Fruit fly (Drosophila melanogaster): ENCODE data around the gene GckIII.

The GckIII gene

dm6 chr3R:17061736-17062371 is 23.5 kb upstream of the GckIII start:
- TF ChIP-seq Dif (GFP tag; optimal IDR thresholded peaks at IDR 0.05; ENCODE audit: partially characterized antibody) (peak; percentile 56), usp (GFP tag; optimal IDR thresholded peaks at IDR 0.05) (no peak), Hr83 (GFP tag; optimal IDR thresholded peaks at IDR 0.05; ENCODE audit: poor library complexity, severe bottlenecking) (peak; percentile 38), Jra (GFP tag; optimal IDR thresholded peaks at IDR 0.05) (no peak), dl (GFP tag; optimal IDR thresholded peaks at IDR 0.05; ENCODE audit: insufficient read depth in 1 of 2, partially characterized antibody in 2 of 2) (peak in 1 of 2 experiments; percentile 9), lola (GFP tag; optimal IDR thresholded peaks at IDR 0.05) (no peak), CG9705 (GFP tag; optimal IDR thresholded peaks at IDR 0.05) (no peak), psq (GFP tag; optimal IDR thresholded peaks at IDR 0.05) (peak; percentile 7), HLH106 (tag; optimal IDR thresholded peaks at IDR 0.05) (peak; percentile 2), Vsx2 (GFP tag; optimal IDR thresholded peaks at IDR 0.05; ENCODE audit: partially characterized antibody) (peak; percentile 29), brk (GFP tag; optimal IDR thresholded peaks at IDR 0.05) (peak; percentile 79), fru (GFP tag; optimal IDR thresholded peaks at IDR 0.05) (peak; percentile 32), Rel (GFP tag; optimal IDR thresholded peaks at IDR 0.05) (peak; percentile 61), Rel (tag; optimal IDR thresholded peaks at IDR 0.05) (no peak), Hnf4 (GFP tag; optimal IDR thresholded peaks at IDR 0.05) (no peak), rgr (GFP tag; optimal IDR thresholded peaks at IDR 0.05) (no peak)

- TF ChIP-seq Dif (GFP tag; optimal IDR thresholded peaks at IDR 0.05; ENCODE audit: partially characterized antibody) (peak; percentile 27), GATAd (GFP tag; optimal IDR thresholded peaks at IDR 0.05) (no peak), fru (GFP tag; optimal IDR thresholded peaks at IDR 0.05) (no peak), tai (GFP tag; optimal IDR thresholded peaks at IDR 0.05) (no peak), Sp1 (GFP tag; optimal IDR thresholded peaks at IDR 0.05) (no peak)
Measured at dm6 chr3R:17062705-17063104, 22.6 kb upstream of the GckIII start.

dm6 chr3R:17063763-17064162 is 21.6 kb upstream of the GckIII start:
- no peak for TF ChIP-seq Hnf4 (GFP tag; optimal IDR thresholded peaks at IDR 0.05)
- no peak for TF ChIP-seq fru (GFP tag; optimal IDR thresholded peaks at IDR 0.05)
- no peak for TF ChIP-seq Abd-B (GFP tag; optimal IDR thresholded peaks at IDR 0.05)
- no peak for TF ChIP-seq woc (GFP tag; optimal IDR thresholded peaks at IDR 0.05)
- no peak for TF ChIP-seq Myc (optimal IDR thresholded peaks at IDR 0.05)
- TF ChIP-seq tai (GFP tag; optimal IDR thresholded peaks at IDR 0.05): no peak
- TF ChIP-seq Hr78 (GFP tag; optimal IDR thresholded peaks at IDR 0.05): no peak
- TF ChIP-seq Mio (GFP tag; optimal IDR thresholded peaks at IDR 0.05): no peak
- no peak for TF ChIP-seq Dfd (GFP tag; optimal IDR thresholded peaks at IDR 0.05)
- TF ChIP-seq dl (GFP tag; optimal IDR thresholded peaks at IDR 0.05; ENCODE audit: insufficient read depth in 1 of 2, partially characterized antibody in 2 of 2): no peak
- no peak for TF ChIP-seq HLH106 (tag; optimal IDR thresholded peaks at IDR 0.05)
- no peak for TF ChIP-seq h (GFP tag; optimal IDR thresholded peaks at IDR 0.05)
- no peak for TF ChIP-seq ey (GFP tag; optimal IDR thresholded peaks at IDR 0.05)
- no peak for TF ChIP-seq Sp1 (GFP tag; optimal IDR thresholded peaks at IDR 0.05)
- no peak for TF ChIP-seq dsf (GFP tag; optimal IDR thresholded peaks at IDR 0.05; ENCODE audit: borderline replicate concordance)
- TF ChIP-seq usp (GFP tag; optimal IDR thresholded peaks at IDR 0.05): no peak
- TF ChIP-seq psq (GFP tag; optimal IDR thresholded peaks at IDR 0.05): no peak
- no peak for TF ChIP-seq Vsx2 (GFP tag; optimal IDR thresholded peaks at IDR 0.05; ENCODE audit: partially characterized antibody)

- TF ChIP-seq lola (GFP tag; optimal IDR thresholded peaks at IDR 0.05): no peak
- TF ChIP-seq ey (GFP tag; optimal IDR thresholded peaks at IDR 0.05): peak; percentile 98
- peak; percentile 90 for TF ChIP-seq Dif (GFP tag; optimal IDR thresholded peaks at IDR 0.05; ENCODE audit: partially characterized antibody)
- TF ChIP-seq jim (GFP tag; optimal IDR thresholded peaks at IDR 0.05): peak; percentile 14
- TF ChIP-seq tai (GFP tag; optimal IDR thresholded peaks at IDR 0.05): peak; percentile 82
- peak; percentile 94 for TF ChIP-seq sage (GFP tag; optimal IDR thresholded peaks at IDR 0.05)
- peak; percentile 95 for TF ChIP-seq rgr (GFP tag; optimal IDR thresholded peaks at IDR 0.05)
- TF ChIP-seq OdsH (GFP tag; optimal IDR thresholded peaks at IDR 0.05): peak; percentile 97
- TF ChIP-seq woc (GFP tag; optimal IDR thresholded peaks at IDR 0.05): peak; percentile 97
- peak; percentile 98 for TF ChIP-seq fru (GFP tag; optimal IDR thresholded peaks at IDR 0.05)
- no peak for TF ChIP-seq N (GFP tag; optimal IDR thresholded peaks at IDR 0.05)
- peak; percentile 92 for TF ChIP-seq Rel (GFP tag; optimal IDR thresholded peaks at IDR 0.05)
- TF ChIP-seq Rel (tag; optimal IDR thresholded peaks at IDR 0.05): peak; percentile 71
- TF ChIP-seq usp (GFP tag; optimal IDR thresholded peaks at IDR 0.05): no peak
- TF ChIP-seq foxo (GFP tag; optimal IDR thresholded peaks at IDR 0.05): peak; percentile 89 to 97
- peak; percentile 86 for TF ChIP-seq CG32264 (GFP tag; optimal IDR thresholded peaks at IDR 0.05)
- TF ChIP-seq Myc (optimal IDR thresholded peaks at IDR 0.05): no peak
- peak; percentile 96 for TF ChIP-seq brk (GFP tag; optimal IDR thresholded peaks at IDR 0.05)
- peak; percentile 73 for TF ChIP-seq dsf (GFP tag; optimal IDR thresholded peaks at IDR 0.05; ENCODE audit: borderline replicate concordance)
- peak; percentile 62 for TF ChIP-seq Vsx2 (GFP tag; optimal IDR thresholded peaks at IDR 0.05; ENCODE audit: partially characterized antibody)
- TF ChIP-seq HLH106 (tag; optimal IDR thresholded peaks at IDR 0.05): peak; percentile 94
- TF ChIP-seq h (GFP tag; optimal IDR thresholded peaks at IDR 0.05): peak; percentile 98
- TF ChIP-seq dl (GFP tag; optimal IDR thresholded peaks at IDR 0.05; ENCODE audit: insufficient read depth in 1 of 2, partially characterized antibody in 2 of 2): peak; percentile 74 to 90
- TF ChIP-seq GATAd (GFP tag; optimal IDR thresholded peaks at IDR 0.05): peak; percentile 46
- TF ChIP-seq pan (optimal IDR thresholded peaks at IDR 0.05): no peak
- TF ChIP-seq psq (GFP tag; optimal IDR thresholded peaks at IDR 0.05): peak; percentile 95
- peak; percentile 84 for TF ChIP-seq dmrt93B (GFP tag; optimal IDR thresholded peaks at IDR 0.05)
- TF ChIP-seq Hr83 (GFP tag; optimal IDR thresholded peaks at IDR 0.05; ENCODE audit: poor library complexity, severe bottlenecking): peak; percentile 80
- no peak for TF ChIP-seq Dfd (GFP tag; optimal IDR thresholded peaks at IDR 0.05)
- TF ChIP-seq Jra (GFP tag; optimal IDR thresholded peaks at IDR 0.05): peak; percentile 76
- TF ChIP-seq CG9705 (GFP tag; optimal IDR thresholded peaks at IDR 0.05): peak; percentile 77
- peak; percentile 91 for TF ChIP-seq Hnf4 (GFP tag; optimal IDR thresholded peaks at IDR 0.05)
- TF ChIP-seq Mio (GFP tag; optimal IDR thresholded peaks at IDR 0.05): peak; percentile 61
Measured at dm6 chr3R:17065018-17065784, 20.1 kb upstream of the GckIII start.

All from whole organism, wandering third instar larva.